Fruit fly (Drosophila melanogaster): ENCODE measurements around the gene CG18622.

Gene CG18622

dm6 chr3R:16969361-16970355 lies 17.9 kb downstream of the CG18622 start (continued):
- peak; percentile 53 for TF ChIP-seq CG3032 (tag; optimal IDR thresholded peaks at IDR 0.05)
- peak; percentile 57 for TF ChIP-seq esn (GFP tag; optimal IDR thresholded peaks at IDR 0.05)
- peak; percentile 20 for TF ChIP-seq CG6792 (GFP tag; optimal IDR thresholded peaks at IDR 0.05)
- TF ChIP-seq fd85E (GFP tag; optimal IDR thresholded peaks at IDR 0.05): no peak
- no peak for TF ChIP-seq achi (GFP tag; optimal IDR thresholded peaks at IDR 0.05)
- peak; percentile 78 for TF ChIP-seq svp (GFP tag)
- TF ChIP-seq CG16779 (tag; optimal IDR thresholded peaks at IDR 0.05): no peak
- TF ChIP-seq CG11294 (GFP tag; IDR thresholded peaks at IDR 0.05): no peak
- TF ChIP-seq CG7368 (GFP tag; optimal IDR thresholded peaks at IDR 0.05): no peak
- peak; percentile 14 for TF ChIP-seq CG11902 (GFP tag; optimal IDR thresholded peaks at IDR 0.05)
- no peak for TF ChIP-seq CG8119 (GFP tag; IDR thresholded peaks at IDR 0.05)

dm6 chr3R:16962303-16962702 lies 25.2 kb downstream of the CG18622 start:
- TF ChIP-seq vri (GFP tag; optimal IDR thresholded peaks at IDR 0.05) (no peak), OdsH (GFP tag; optimal IDR thresholded peaks at IDR 0.05) (no peak), CG6163 (GFP tag; IDR thresholded peaks at IDR 0.05) (no peak), CG6808 (GFP tag; optimal IDR thresholded peaks at IDR 0.05) (no peak), Eip93F (GFP tag; optimal IDR thresholded peaks at IDR 0.05) (no peak), Sox14 (GFP tag; optimal IDR thresholded peaks at IDR 0.05) (no peak), achi (GFP tag; optimal IDR thresholded peaks at IDR 0.05) (no peak), CG11902 (GFP tag; optimal IDR thresholded peaks at IDR 0.05) (no peak), svp (GFP tag) (no peak), CG9139 (GFP tag; optimal IDR thresholded peaks at IDR 0.05) (no peak), ss (GFP tag; optimal IDR thresholded peaks at IDR 0.05) (no peak), Hr38 (GFP tag; optimal IDR thresholded peaks at IDR 0.05) (no peak), CG7368 (GFP tag; optimal IDR thresholded peaks at IDR 0.05) (no peak), CG6276 (GFP tag; optimal IDR thresholded peaks at IDR 0.05) (no peak), dsx (GFP tag; optimal IDR thresholded peaks at IDR 0.05; ENCODE audit: poor library complexity, severe bottlenecking) (no peak), fkh (GFP tag; optimal IDR thresholded peaks at IDR 0.05) (no peak), CG10631 (GFP tag; optimal IDR thresholded peaks at IDR 0.05) (no peak), topi (GFP tag; optimal IDR thresholded peaks at IDR 0.05) (no peak), CG3032 (tag; optimal IDR thresholded peaks at IDR 0.05) (no peak), CG31627 (GFP tag; optimal IDR thresholded peaks at IDR 0.05) (no peak)

- TF ChIP-seq svp (GFP tag): no peak
- TF ChIP-seq salr (GFP tag; optimal IDR thresholded peaks at IDR 0.05): no peak
- TF ChIP-seq CG6163 (GFP tag; IDR thresholded peaks at IDR 0.05): peak; percentile 39; the same call in 1 of the 3 replicates
- TF ChIP-seq Ets96B (tag; optimal IDR thresholded peaks at IDR 0.05): no peak
- peak; percentile 55 for TF ChIP-seq CG6276 (GFP tag; optimal IDR thresholded peaks at IDR 0.05)
- TF ChIP-seq Hr38 (GFP tag; optimal IDR thresholded peaks at IDR 0.05): no peak
Observed at dm6 chr3R:16960219-16960618, 27.3 kb downstream of the CG18622 start.

dm6 chr3R:16957759-16958536 lies 29.6 kb downstream of the CG18622 start:
- peak; percentile 61 for TF ChIP-seq CG11762 (GFP tag; optimal IDR thresholded peaks at IDR 0.05; ENCODE audit: insufficient read depth)
- TF ChIP-seq esn (GFP tag; optimal IDR thresholded peaks at IDR 0.05): peak; percentile 77
- no peak for TF ChIP-seq Eip75B (GFP tag; optimal IDR thresholded peaks at IDR 0.05)
- peak; percentile 42 for TF ChIP-seq CG9139 (GFP tag; optimal IDR thresholded peaks at IDR 0.05)
- peak; percentile 51 for TF ChIP-seq CG16779 (tag; optimal IDR thresholded peaks at IDR 0.05)
- peak; percentile 8 for TF ChIP-seq Hr39 (GFP tag; optimal IDR thresholded peaks at IDR 0.05)
- peak; percentile 51 for TF ChIP-seq net (GFP tag; optimal IDR thresholded peaks at IDR 0.05)
- TF ChIP-seq Sox14 (GFP tag; optimal IDR thresholded peaks at IDR 0.05): no peak
- peak; percentile 79 for TF ChIP-seq OdsH (GFP tag; optimal IDR thresholded peaks at IDR 0.05)
- peak; percentile 43 for TF ChIP-seq topi (GFP tag; optimal IDR thresholded peaks at IDR 0.05)
- TF ChIP-seq Hr4 (GFP tag; optimal IDR thresholded peaks at IDR 0.05): peak; percentile 58
- no peak for TF ChIP-seq dac (GFP tag; optimal IDR thresholded peaks at IDR 0.05)
- no peak for TF ChIP-seq Ets21C (GFP tag; optimal IDR thresholded peaks at IDR 0.05)
- TF ChIP-seq CG6163 (GFP tag; IDR thresholded peaks at IDR 0.05): peak; percentile 65; the same call in 2 of the 3 replicates
- peak; percentile 73 for TF ChIP-seq CG6276 (GFP tag; optimal IDR thresholded peaks at IDR 0.05)
- peak; percentile 28 for TF ChIP-seq pdm3 (GFP tag; optimal IDR thresholded peaks at IDR 0.05)
- peak; percentile 71 for TF ChIP-seq CG3919 (GFP tag; optimal IDR thresholded peaks at IDR 0.05)
- TF ChIP-seq eg (GFP tag; IDR thresholded peaks at IDR 0.05): peak; percentile 68; the same call in 1 of the 3 replicates
- TF ChIP-seq CG6808 (GFP tag; optimal IDR thresholded peaks at IDR 0.05): peak; percentile 51
- TF ChIP-seq CG32006 (GFP tag; optimal IDR thresholded peaks at IDR 0.05): peak; percentile 93
- TF ChIP-seq CG7368 (GFP tag; optimal IDR thresholded peaks at IDR 0.05): peak; percentile 50
- TF ChIP-seq Ets96B (tag; optimal IDR thresholded peaks at IDR 0.05): peak; percentile 74
- peak; percentile 44 for TF ChIP-seq fd59A (GFP tag; optimal IDR thresholded peaks at IDR 0.05)

Measured in whole organism, prepupa.